Worm (Caenorhabditis elegans) whole organism, L2 larva: ENCODE results near the gene rfth-1.
A peak's percentile ranks its signal among the peaks of the same experiment; 100 is the strongest.

Source experiments
- F13H6.1 ChIP-seq: sonication (generic microtip); optimal IDR thresholded peaks from 2 replicates; lab custom pipeline; 2016; ENCODE audit warnings: missing genetic modification characterization, missing compliant biosample characterization
- Y55F3AM.14 ChIP-seq: fragments of 200-800 bp; sonication (Bioruptor generic); optimal IDR thresholded peaks from 2 replicates; lab custom pipeline; 2018; ENCODE audit warnings: mild to moderate bottlenecking, missing genetic modification characterization, missing compliant biosample characterization
- ZK546.5 ChIP-seq: sonication (generic microtip); optimal IDR thresholded peaks from 2 replicates; lab custom pipeline; 2017; ENCODE audit warnings: missing biosample characterization, missing genetic modification characterization
- blmp-1 ChIP-seq: sonication (generic microtip); optimal IDR thresholded peaks from 2 replicates; lab custom pipeline; 2017; ENCODE audit warnings: missing genetic modification characterization, mild to moderate bottlenecking, missing compliant biosample characterization, antibody characterized with exemption, moderate library complexity; ENCODE audit not compliant: insufficient read depth
- ceh-16 ChIP-seq: fragments of 150-350 bp; optimal IDR thresholded peaks from 2 replicates; lab custom pipeline; 2014; ENCODE audit warnings: missing biosample characterization, missing genetic modification characterization
- ceh-82 ChIP-seq: fragments of 150-350 bp; optimal IDR thresholded peaks from 2 replicates; lab custom pipeline; 2014; ENCODE audit warnings: missing biosample characterization, missing genetic modification characterization
- egl-27 ChIP-seq: sonication (generic microtip); optimal IDR thresholded peaks from 3 replicates; lab custom pipeline; 2017; ENCODE audit warnings: missing biosample characterization, missing genetic modification reagents, missing genetic modification characterization
- elt-1 ChIP-seq: fragments of 150-350 bp; optimal IDR thresholded peaks from 2 replicates; lab custom pipeline; 2014; ENCODE audit warnings: missing biosample characterization, missing genetic modification characterization
- fos-1 ChIP-seq: fragments of 150-350 bp; optimal IDR thresholded peaks from 2 replicates; lab custom pipeline; 2014; ENCODE audit warnings: missing biosample characterization, missing genetic modification characterization
- lin-11 ChIP-seq: fragments of 150-350 bp; sonication (generic microtip); optimal IDR thresholded peaks from 2 replicates; lab custom pipeline; 2014; ENCODE audit warnings: missing biosample characterization, missing genetic modification characterization, inconsistent platforms, mixed read lengths
- lin-39 ChIP-seq: fragments of 150-350 bp; optimal IDR thresholded peaks from 2 replicates; lab custom pipeline; 2014; ENCODE audit warnings: missing biosample characterization, missing genetic modification reagents, missing genetic modification characterization
- lsy-2 ChIP-seq, 2 experiments: fragments of 150-350 bp in 1 of 2; sonication (generic microtip) in 1 of 2; optimal IDR thresholded peaks; 2 replicates each; lab custom pipeline; 2014 to 2017; ENCODE audit warnings: missing biosample characterization in 2 of 2, missing genetic modification characterization in 2 of 2
- mab-5 ChIP-seq: fragments of 150-350 bp; optimal IDR thresholded peaks from 2 replicates; lab custom pipeline; 2014; ENCODE audit warnings: missing biosample characterization, missing genetic modification characterization
- mbf-1 ChIP-seq: sonication (generic microtip); optimal IDR thresholded peaks from 2 replicates; lab custom pipeline; 2017; ENCODE audit warnings: missing biosample characterization, missing genetic modification characterization
- mdl-1 ChIP-seq, 2 experiments: fragments of 150-350 bp in 1 of 2; sonication (generic microtip) in 1 of 2; optimal IDR thresholded peaks; 2 replicates each; lab custom pipeline; 2017; ENCODE audit warnings: missing biosample characterization in 2 of 2, missing genetic modification characterization in 2 of 2
- nhr-10 ChIP-seq: sonication (generic microtip); optimal IDR thresholded peaks from 2 replicates; lab custom pipeline; 2017; ENCODE audit warnings: missing biosample characterization, missing genetic modification characterization
- nhr-11 ChIP-seq: fragments of 150-350 bp; optimal IDR thresholded peaks from 2 replicates; lab custom pipeline; 2014; ENCODE audit warnings: missing biosample characterization, missing genetic modification characterization
- nhr-12 ChIP-seq: fragments of 150-350 bp; optimal IDR thresholded peaks from 2 replicates; lab custom pipeline; 2014; ENCODE audit warnings: missing biosample characterization, missing genetic modification characterization
- nhr-21 ChIP-seq: fragments of 150-350 bp; optimal IDR thresholded peaks from 2 replicates; lab custom pipeline; 2014; ENCODE audit warnings: missing biosample characterization, missing genetic modification characterization
- nhr-23 ChIP-seq: fragments of 150-350 bp; optimal IDR thresholded peaks from 2 replicates; lab custom pipeline; 2014; ENCODE audit warnings: missing biosample characterization, missing genetic modification reagents, missing genetic modification characterization
- nhr-237 ChIP-seq: fragments of 150-350 bp; optimal IDR thresholded peaks from 2 replicates; lab custom pipeline; 2014; ENCODE audit warnings: missing biosample characterization, missing genetic modification characterization
- nhr-25 ChIP-seq: fragments of 150-350 bp; sonication (generic microtip); optimal IDR thresholded peaks from 3 replicates; lab custom pipeline; 2014; ENCODE audit warnings: missing biosample characterization, missing genetic modification characterization
- nhr-77 ChIP-seq: fragments of 150-350 bp; optimal IDR thresholded peaks from 2 replicates; lab custom pipeline; 2014; ENCODE audit warnings: missing biosample characterization, missing genetic modification characterization
- skn-1 ChIP-seq: sonication (generic microtip); optimal IDR thresholded peaks from 2 replicates; lab custom pipeline; 2017; ENCODE audit warnings: missing biosample characterization, missing genetic modification characterization
- sma-3 ChIP-seq: sonication (generic microtip); optimal IDR thresholded peaks from 2 replicates; lab custom pipeline; 2016; ENCODE audit warnings: missing genetic modification reagents, missing genetic modification characterization, missing compliant biosample characterization
- sma-9 ChIP-seq, 2 experiments: fragments of 150-350 bp in 1 of 2; sonication (generic microtip) in 1 of 2; optimal IDR thresholded peaks; 2 replicates each; lab custom pipeline; 2014 to 2016; ENCODE audit warnings: missing genetic modification characterization in 2 of 2, mild to moderate bottlenecking in 1 of 2, missing biosample characterization in 1 of 2, missing compliant biosample characterization in 1 of 2, missing genetic modification reagents in 1 of 2, moderate library complexity in 1 of 2
- unc-39 ChIP-seq: fragments of 150-350 bp; optimal IDR thresholded peaks from 2 replicates; lab custom pipeline; 2014; ENCODE audit warnings: missing biosample characterization, missing genetic modification characterization
- unc-55 ChIP-seq: fragments of 150-350 bp; sonication (generic microtip); optimal IDR thresholded peaks from 3 replicates; lab custom pipeline; 2014; ENCODE audit warnings: missing biosample characterization, missing genetic modification reagents, missing genetic modification characterization
- unc-62 ChIP-seq: fragments of 150-350 bp; optimal IDR thresholded peaks from 2 replicates; lab custom pipeline; 2014; ENCODE audit warnings: missing biosample characterization, missing genetic modification reagents, missing genetic modification characterization
- zag-1 ChIP-seq: fragments of 150-350 bp; optimal IDR thresholded peaks from 2 replicates; lab custom pipeline; 2014; ENCODE audit warnings: missing biosample characterization, missing genetic modification characterization
- ztf-1 ChIP-seq: fragments of 200-800 bp; sonication (Bioruptor generic); conservative IDR thresholded peaks from 2 replicates; pipeline ENCODE4 v1.3.6; 2022; ENCODE audit warnings: missing genetic modification characterization, missing compliant biosample characterization

rfth-1 gene

DNA sequence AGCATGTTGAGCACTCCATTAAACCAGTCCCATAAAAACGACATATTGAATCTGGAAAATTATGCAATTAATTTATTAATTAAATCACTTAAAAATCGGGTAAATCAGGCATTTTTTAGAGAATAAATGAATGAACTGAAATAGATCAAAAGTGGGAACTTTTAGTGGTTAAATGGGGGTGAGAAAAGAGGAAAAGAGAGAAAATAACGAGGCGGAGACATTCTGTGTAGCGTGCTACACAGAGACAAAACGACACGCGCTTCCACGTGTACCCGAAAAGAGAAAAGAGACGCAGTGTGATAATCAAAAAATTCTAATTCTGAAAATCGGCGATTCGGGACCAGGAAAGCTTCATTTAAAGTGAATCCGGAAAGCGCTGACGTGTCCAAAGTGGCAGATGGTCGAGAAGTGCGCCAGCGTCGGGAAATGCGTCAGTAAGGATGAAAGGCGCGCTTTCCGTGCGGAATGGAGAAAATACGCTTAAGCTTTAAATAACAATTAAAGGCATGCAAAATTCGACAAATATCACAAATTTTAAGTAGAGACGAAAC is 2.2 kb upstream of the rfth-1 start, which contains the start of gene sar-1 (continued):
- peak; percentile 69 for TF ChIP-seq sma-3 (GFP tag; lab: Kevin White, UChicago)
- TF ChIP-seq nhr-12, result no peak
- no peak for TF ChIP-seq elt-1 (tag; lab: Kevin White, UChicago)

DNA sequence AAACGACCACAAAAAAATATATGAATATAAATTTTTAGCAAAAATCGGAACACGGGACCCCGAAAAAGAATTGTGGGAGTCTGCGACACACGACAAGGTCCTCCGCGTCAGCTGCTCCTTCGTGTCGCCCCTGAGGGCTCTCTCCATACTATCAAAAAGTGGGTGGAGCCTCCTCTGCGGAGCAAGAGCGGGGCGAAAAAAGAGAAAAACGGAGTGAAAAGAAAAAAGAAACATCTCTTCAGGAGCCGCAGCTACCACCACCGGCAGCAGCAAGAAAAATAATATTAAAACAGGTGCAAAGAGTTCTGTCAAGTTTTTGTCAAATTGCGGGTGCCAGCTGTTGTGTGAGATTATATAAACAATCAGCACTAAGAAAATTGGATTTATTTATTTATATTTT is 4.5 kb downstream of the rfth-1 start, which contains the start of gene gbb-2:
Gene gbb-2 (minus strand): TSS at position 112 of the 400 bp plus-strand sequence.
- no peak for TF ChIP-seq mbf-1
- TF ChIP-seq sma-9 (GFP tag; optimal IDR thresholded peaks at IDR 0.05; lab: Kevin White, UChicago), result peak; percentile 20
- TF ChIP-seq sma-9 (tag; optimal IDR thresholded peaks at IDR 0.05; lab: Kevin White, UChicago), result no peak
- TF ChIP-seq nhr-23 (tag; lab: Kevin White, UChicago), result no peak
- TF ChIP-seq sma-3 (GFP tag; lab: Kevin White, UChicago), result no peak
- no peak for TF ChIP-seq ZK546.5 (tag; lab: Kevin White, UChicago)
- TF ChIP-seq lin-11 (tag; lab: Kevin White, UChicago), result no peak
- peak in 1 of 2 experiments; percentile 11 for TF ChIP-seq lsy-2 (tag; optimal IDR thresholded peaks at IDR 0.05; lab: Kevin White, UChicago)
- TF ChIP-seq nhr-11, result no peak
- no peak for TF ChIP-seq mab-5 (tag; lab: Kevin White, UChicago)
- peak; percentile 66 for TF ChIP-seq F13H6.1 (tag; lab: Kevin White, UChicago)
- no peak for TF ChIP-seq ceh-82
- no peak for TF ChIP-seq nhr-77 (tag; lab: Kevin White, UChicago)

DNA sequence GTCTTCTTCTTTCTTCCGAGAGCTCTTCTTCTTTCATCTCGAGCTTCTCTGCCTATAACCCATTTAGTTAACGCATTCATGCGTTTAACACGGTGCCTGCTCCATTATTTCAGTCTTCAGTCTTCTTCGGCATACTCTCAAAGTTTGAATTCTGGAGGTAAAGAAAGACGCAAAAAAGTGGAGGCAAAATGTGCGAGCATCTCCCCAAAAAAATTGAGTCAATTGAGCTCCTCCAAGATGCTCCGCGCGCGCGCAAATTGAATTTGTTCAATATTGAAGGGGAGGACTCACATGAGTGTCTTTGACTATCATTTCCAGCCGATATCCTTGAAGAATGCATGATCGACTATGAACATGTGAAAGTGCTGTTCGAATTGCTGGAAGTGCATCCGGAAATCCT is 6.0 kb downstream of the rfth-1 start:
- TF ChIP-seq zag-1 (no peak), lin-39 (tag; lab: Kevin White, UChicago) (no peak), nhr-237 (tag; lab: Kevin White, UChicago) (no peak), unc-55 (GFP tag; lab: Kevin White, UChicago) (no peak), F13H6.1 (tag; lab: Kevin White, UChicago) (no peak), nhr-25 (no peak), blmp-1 (no peak), nhr-77 (tag; lab: Kevin White, UChicago) (no peak)

ce11 chrIV:4490148-4490652 is 20.9 kb downstream of the rfth-1 start, which contains the start of gene ZK180.7:
ZK180.7 (plus strand) TSS chrIV:4490542.
- TF ChIP-seq F13H6.1 (tag; lab: Kevin White, UChicago) (no peak), unc-39 (tag; lab: Kevin White, UChicago) (no peak), egl-27 (tag; lab: Kevin White, UChicago) (no peak), nhr-10 (tag; lab: Kevin White, UChicago) (no peak), ztf-1 (no peak), sma-3 (GFP tag; lab: Kevin White, UChicago) (no peak), nhr-21 (tag; lab: Kevin White, UChicago) (no peak), nhr-23 (tag; lab: Kevin White, UChicago) (no peak), unc-62 (GFP tag; lab: Kevin White, UChicago) (no peak), nhr-11 (no peak), skn-1 (tag; lab: Kevin White, UChicago) (no peak), nhr-25 (no peak), mdl-1 (tag; optimal IDR thresholded peaks at IDR 0.05; lab: Kevin White, UChicago) (no peak), Y55F3AM.14 (GFP tag; lab: Kevin White, UChicago) (no peak)
- TF ChIP-seq, all 48 proteins: peak for 0

DNA sequence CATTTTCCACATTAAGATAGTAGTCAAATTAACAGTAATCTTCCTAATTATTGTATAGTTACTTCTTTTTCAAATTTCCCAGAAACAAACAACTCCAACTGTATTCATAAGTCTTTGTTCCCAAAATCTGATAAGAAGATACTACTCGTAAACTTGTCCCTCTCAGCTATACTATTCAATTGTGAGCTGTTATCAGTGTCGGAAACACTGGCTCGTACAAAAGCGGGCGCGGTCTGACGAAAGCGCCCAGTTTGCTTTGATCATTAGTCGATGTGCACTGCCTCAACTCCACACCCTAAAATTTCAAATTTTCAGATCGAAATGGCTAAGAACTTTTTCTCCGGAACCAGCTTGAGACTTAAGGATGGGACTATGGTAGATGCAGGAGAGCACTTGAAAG is 24.4 kb downstream of the rfth-1 start, which contains the start of gene trx-3:
Gene trx-3 (plus strand): TSS at position 291 of the 400 bp plus-strand sequence.
- no peak for TF ChIP-seq unc-62 (GFP tag; lab: Kevin White, UChicago)
- TF ChIP-seq sma-9 (GFP tag; optimal IDR thresholded peaks at IDR 0.05; lab: Kevin White, UChicago), result peak; percentile 36
- no peak for TF ChIP-seq sma-9 (tag; optimal IDR thresholded peaks at IDR 0.05; lab: Kevin White, UChicago)
- TF ChIP-seq fos-1, result peak; percentile 53
- no peak for TF ChIP-seq ceh-16 (tag; lab: Kevin White, UChicago)
